Worm (Caenorhabditis elegans): ENCODE results near the gene spin-3.

spin-3 gene

DNA sequence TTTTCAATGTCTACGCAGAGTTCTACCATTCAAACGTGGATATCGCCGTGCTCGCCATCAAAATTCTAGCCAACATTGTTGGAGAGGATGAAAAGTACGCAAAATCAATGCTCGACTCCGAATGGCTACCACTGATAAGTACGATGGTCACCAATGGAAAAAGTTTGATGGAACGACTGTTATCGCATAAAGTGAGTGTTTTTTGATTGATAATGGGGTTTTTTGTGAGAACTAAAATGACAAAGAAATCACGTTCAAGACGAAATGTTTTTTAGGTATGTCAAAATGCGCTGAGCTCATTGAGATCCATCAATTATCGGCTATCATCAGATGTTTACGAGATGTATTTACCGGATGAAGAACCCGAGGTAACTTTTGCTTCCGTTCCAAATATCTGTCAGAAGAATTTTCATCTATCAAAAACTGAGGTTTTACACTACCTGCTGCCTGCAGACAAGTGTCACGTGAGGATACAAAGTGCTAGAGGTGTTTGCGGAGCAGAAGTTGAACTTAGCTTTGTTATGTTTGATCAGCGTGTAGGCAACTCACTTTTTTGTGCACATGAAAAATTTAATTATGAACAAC, 23.8 kb upstream of the spin-3 start:
- peak; percentile 41 for TF ChIP-seq nhr-20 (tag; optimal IDR thresholded peaks at IDR 0.05)
- no peak for TF ChIP-seq efl-3 (GFP tag; optimal IDR thresholded peaks at IDR 0.05)
- TF ChIP-seq ceh-8 (GFP tag; optimal IDR thresholded peaks at IDR 0.05): no peak
- TF ChIP-seq ztf-4 (tag; optimal IDR thresholded peaks at IDR 0.05): peak; percentile 49
- TF ChIP-seq tbx-2 (tag; optimal IDR thresholded peaks at IDR 0.05): no peak
- no peak for TF ChIP-seq nhr-76 (tag; optimal IDR thresholded peaks at IDR 0.05)
- no peak for TF ChIP-seq nhr-77 (tag; optimal IDR thresholded peaks at IDR 0.05)
- no peak for TF ChIP-seq egl-27 (tag; optimal IDR thresholded peaks at IDR 0.05)
- TF ChIP-seq ces-1 (GFP tag; optimal IDR thresholded peaks at IDR 0.05): no peak
- peak; percentile 7 for TF ChIP-seq elt-2 (tag; optimal IDR thresholded peaks at IDR 0.05)
- peak; percentile 81 for TF ChIP-seq nhr-71 (tag; optimal IDR thresholded peaks at IDR 0.05)
- TF ChIP-seq mdl-1 (tag; optimal IDR thresholded peaks at IDR 0.05): peak in 1 of 2 experiments; percentile 49
- TF ChIP-seq mep-1 (tag; optimal IDR thresholded peaks at IDR 0.05): no peak
- no peak for TF ChIP-seq lin-15B (tag; optimal IDR thresholded peaks at IDR 0.05)
- no peak for TF ChIP-seq vab-15 (tag; optimal IDR thresholded peaks at IDR 0.05)
- TF ChIP-seq lin-14 (GFP tag; optimal IDR thresholded peaks at IDR 0.05): peak; percentile 50
- no peak for TF ChIP-seq mef-2 (tag; optimal IDR thresholded peaks at IDR 0.05)
- TF ChIP-seq lin-13 (GFP tag; optimal IDR thresholded peaks at IDR 0.05): no peak
- no peak for TF ChIP-seq unc-86 (tag; optimal IDR thresholded peaks at IDR 0.05)
- peak; percentile 34 for TF ChIP-seq rnt-1 (tag; optimal IDR thresholded peaks at IDR 0.05)
- peak; percentile 32 for TF ChIP-seq snu-23 (GFP tag; optimal IDR thresholded peaks at IDR 0.05)

DNA sequence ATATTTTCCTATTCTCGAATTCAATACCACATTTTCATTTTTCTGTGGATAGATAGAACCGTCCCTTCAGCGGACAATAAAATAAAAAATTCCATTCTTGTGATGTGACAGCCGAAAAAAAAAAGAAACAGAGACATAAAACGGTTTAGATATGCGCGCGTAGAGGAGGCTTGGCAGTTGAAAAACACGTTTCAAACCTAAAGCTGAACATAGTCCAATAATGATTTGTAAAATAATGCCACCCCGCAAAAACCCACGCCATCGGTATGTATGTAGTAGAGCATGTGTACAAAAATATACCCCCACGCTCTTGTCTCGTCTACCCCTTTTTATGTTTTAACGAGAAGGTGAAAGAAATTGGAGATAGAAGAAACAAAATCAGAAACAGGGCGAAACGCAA, 21.4 kb upstream of the spin-3 start:
- TF ChIP-seq nhr-71 (tag; optimal IDR thresholded peaks at IDR 0.05) (peak; percentile 30), C34B4.2 (tag; optimal IDR thresholded peaks at IDR 0.05) (no peak), nhr-90 (tag; optimal IDR thresholded peaks at IDR 0.05; ENCODE audit: poor library complexity) (peak; percentile 3), unc-86 (tag; optimal IDR thresholded peaks at IDR 0.05) (no peak), lsy-2 (tag; optimal IDR thresholded peaks at IDR 0.05) (no peak), nhr-20 (tag; optimal IDR thresholded peaks at IDR 0.05) (peak; percentile 6), nhr-85 (tag) (peak; percentile 48), egl-27 (tag; optimal IDR thresholded peaks at IDR 0.05) (no peak), pax-3 (tag; optimal IDR thresholded peaks at IDR 0.05) (no peak), elt-2 (tag; optimal IDR thresholded peaks at IDR 0.05) (peak; percentile 12), ama-1 (optimal IDR thresholded peaks at IDR 0.05) (peak; percentile 12)

DNA sequence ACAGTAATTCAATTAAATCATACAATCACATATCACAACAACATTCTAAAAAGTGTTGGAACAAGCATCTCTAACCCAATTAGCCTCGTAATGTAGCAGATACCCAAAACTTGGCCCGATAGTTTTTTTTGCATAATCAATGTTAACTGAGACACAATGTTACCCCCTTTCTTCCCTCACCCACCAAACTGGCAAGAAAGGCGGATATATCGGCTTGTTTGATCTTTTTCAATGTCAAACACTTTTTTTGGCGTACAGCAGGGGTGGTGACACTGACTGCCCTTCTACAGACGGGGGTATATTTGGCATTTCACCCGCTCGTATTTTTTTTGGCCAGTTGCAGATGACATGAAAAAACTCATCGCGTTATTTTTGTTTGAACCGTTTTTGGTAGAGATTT, 20.0 kb upstream of the spin-3 start:
- no peak for TF ChIP-seq efl-1 (optimal IDR thresholded peaks at IDR 0.05)
- TF ChIP-seq efl-1 (GFP tag; optimal IDR thresholded peaks at IDR 0.05 in 1 of 2): peak in 1 of 2 experiments; percentile 87
- no peak for TF ChIP-seq sup-37 (GFP tag; optimal IDR thresholded peaks at IDR 0.05)
- peak; percentile 44 for TF ChIP-seq nhr-85 (tag)

DNA sequence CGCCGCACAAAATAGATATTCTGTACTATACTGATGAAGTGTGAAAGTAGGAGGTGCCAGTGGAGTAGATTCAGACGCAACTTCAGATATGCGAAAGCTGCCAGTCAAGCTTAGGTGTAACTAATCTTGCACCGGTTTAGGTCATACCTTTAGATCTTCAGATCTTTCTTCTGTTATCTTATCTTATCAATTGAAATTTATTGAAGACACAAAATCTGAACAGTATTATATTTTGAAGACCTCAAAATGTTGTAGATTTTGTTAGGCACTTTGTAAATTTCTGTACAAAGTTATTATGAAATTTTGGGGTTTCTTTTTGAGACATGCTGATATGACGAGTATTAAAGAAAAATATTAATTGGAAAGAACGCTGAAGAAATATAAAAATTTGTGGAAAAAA, 17.4 kb upstream of the spin-3 start:
- TF ChIP-seq tbx-2 (tag; optimal IDR thresholded peaks at IDR 0.05): no peak
- TF ChIP-seq elt-3 (tag; optimal IDR thresholded peaks at IDR 0.05): peak in 3 of 6 experiments; percentile 17 to 91 (median 76)

DNA sequence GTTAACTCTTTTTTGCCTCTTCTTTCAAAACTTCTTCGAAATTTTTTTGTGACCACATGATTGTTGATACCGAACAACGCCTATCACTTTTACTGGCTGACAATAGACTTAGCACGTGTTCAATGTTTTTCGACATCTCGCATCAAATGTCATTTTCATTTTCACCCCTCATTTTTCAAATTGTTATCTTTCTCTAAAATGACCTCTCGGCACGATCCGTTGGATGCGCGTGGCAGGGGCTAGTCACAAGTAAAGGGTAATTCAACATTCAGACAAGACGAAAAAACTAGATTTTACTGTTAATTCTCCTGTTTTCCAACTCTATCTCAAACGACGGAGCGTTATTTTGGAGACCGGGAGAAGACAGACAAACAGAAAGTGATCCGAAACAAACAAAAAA, 16.6 kb upstream of the spin-3 start, which contains the start of gene F17H10.2:
Gene F17H10.2 (plus strand): TSS at position 316 of the 400 bp plus-strand sequence.
- TF ChIP-seq dpl-1 (GFP tag; optimal IDR thresholded peaks at IDR 0.05) (peak in 2 of 3 experiments; percentile 9 to 18), nhr-19 (GFP tag; conservative IDR thresholded peaks at IDR 0.05) (peak; percentile 68), egl-13 (tag; optimal IDR thresholded peaks at IDR 0.05) (no peak), sup-37 (GFP tag; optimal IDR thresholded peaks at IDR 0.05) (no peak), pax-3 (tag; optimal IDR thresholded peaks at IDR 0.05) (no peak), lin-14 (GFP tag; optimal IDR thresholded peaks at IDR 0.05) (peak; percentile 87), nhr-47 (tag; optimal IDR thresholded peaks at IDR 0.05) (peak; percentile 34), elt-3 (tag; optimal IDR thresholded peaks at IDR 0.05) (peak in 2 of 6 experiments; percentile 67 to 96), nhr-20 (tag; optimal IDR thresholded peaks at IDR 0.05) (peak; percentile 85), grh-1 (GFP tag; IDR thresholded peaks at IDR 0.05) (peak; percentile 54; the same call in 1 of the 2 replicates), tbx-2 (tag; optimal IDR thresholded peaks at IDR 0.05) (peak; percentile 55), nhr-85 (tag) (peak; percentile 98), blmp-1 (tag; optimal IDR thresholded peaks at IDR 0.05) (peak; percentile 93), C16A3.4 (tag; optimal IDR thresholded peaks at IDR 0.05) (no peak), C04F5.9 (tag; optimal IDR thresholded peaks at IDR 0.05) (no peak), nhr-90 (tag; optimal IDR thresholded peaks at IDR 0.05; ENCODE audit: poor library complexity) (peak; percentile 66), irx-1 (tag; optimal IDR thresholded peaks at IDR 0.05) (peak; percentile 62), nhr-71 (tag; optimal IDR thresholded peaks at IDR 0.05) (peak; percentile 83), lsy-2 (tag; optimal IDR thresholded peaks at IDR 0.05) (peak; percentile 19 to 44), F16B12.6 (tag; optimal IDR thresholded peaks at IDR 0.05) (no peak), pag-3 (tag; optimal IDR thresholded peaks at IDR 0.05; ENCODE audit: borderline replicate concordance, insufficient read depth) (no peak), xbp-1 (tag; optimal IDR thresholded peaks at IDR 0.05) (no peak), efl-1 (optimal IDR thresholded peaks at IDR 0.05) (peak in 1 of 2 experiments; percentile 1), efl-1 (GFP tag; optimal IDR thresholded peaks at IDR 0.05 in 1 of 2) (peak in 1 of 2 experiments; percentile 89)
